Fruit fly (Drosophila melanogaster): ENCODE data around the gene CG31624.

The CG31624 gene

dm6 chr2L:21200275-21200674 is at the start of gene CG31624:
TSS of gene CG31624 (minus strand) at chr2L:21200375.
- TF ChIP-seq Ets21C (GFP tag; optimal IDR thresholded peaks at IDR 0.05) (no peak), pdm3 (GFP tag; optimal IDR thresholded peaks at IDR 0.05) (no peak), CG10669 (GFP tag; optimal IDR thresholded peaks at IDR 0.05) (no peak), dsx (GFP tag; optimal IDR thresholded peaks at IDR 0.05; ENCODE audit: poor library complexity, severe bottlenecking) (no peak), fd85E (GFP tag; optimal IDR thresholded peaks at IDR 0.05) (no peak), CG4318 (GFP tag; optimal IDR thresholded peaks at IDR 0.05) (no peak), Hr38 (GFP tag; optimal IDR thresholded peaks at IDR 0.05) (no peak), CG16779 (tag; optimal IDR thresholded peaks at IDR 0.05) (no peak), lz (GFP tag; optimal IDR thresholded peaks at IDR 0.05) (no peak), CG8119 (GFP tag; IDR thresholded peaks at IDR 0.05) (no peak), CG15336 (GFP tag; IDR thresholded peaks at IDR 0.05) (no peak), acj6 (GFP tag; optimal IDR thresholded peaks at IDR 0.05) (no peak), CG6792 (GFP tag; optimal IDR thresholded peaks at IDR 0.05) (no peak), CG11762 (GFP tag; optimal IDR thresholded peaks at IDR 0.05; ENCODE audit: insufficient read depth) (no peak), CG8632 (GFP tag; optimal IDR thresholded peaks at IDR 0.05) (no peak), esn (GFP tag; optimal IDR thresholded peaks at IDR 0.05) (no peak), Hr4 (GFP tag; optimal IDR thresholded peaks at IDR 0.05) (no peak), CG6854 (GFP tag; optimal IDR thresholded peaks at IDR 0.05) (no peak)

DNA sequence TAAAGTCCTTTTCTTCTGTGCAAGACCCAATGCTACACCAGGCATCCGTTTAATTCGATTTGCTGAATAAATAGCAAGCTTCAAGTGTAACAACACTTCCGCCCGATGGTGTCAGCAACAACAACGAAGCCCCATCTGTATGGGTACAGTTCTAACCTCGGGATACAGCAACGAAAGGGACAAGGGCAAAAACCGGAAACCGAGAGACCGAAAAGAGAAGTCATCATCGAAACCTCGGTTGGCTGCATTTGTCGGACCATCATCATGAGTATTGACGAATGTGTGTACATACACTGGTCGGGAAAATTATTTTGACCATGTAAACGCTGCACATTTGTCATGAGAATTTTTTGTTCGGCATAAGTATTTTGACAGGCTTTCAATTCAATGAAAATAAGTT is 48.7 kb upstream of the CG31624 start:
- no peak for TF ChIP-seq esn (GFP tag; optimal IDR thresholded peaks at IDR 0.05)
- no peak for TF ChIP-seq fd59A (GFP tag; optimal IDR thresholded peaks at IDR 0.05)
- no peak for TF ChIP-seq fd85E (GFP tag; optimal IDR thresholded peaks at IDR 0.05)
- TF ChIP-seq CG34406 (GFP tag; optimal IDR thresholded peaks at IDR 0.05): no peak
- no peak for TF ChIP-seq spab (GFP tag; optimal IDR thresholded peaks at IDR 0.05)
- no peak for TF ChIP-seq CG8319 (GFP tag; optimal IDR thresholded peaks at IDR 0.05)
- no peak for TF ChIP-seq Eip93F (GFP tag; optimal IDR thresholded peaks at IDR 0.05)
- no peak for TF ChIP-seq CG6808 (GFP tag; optimal IDR thresholded peaks at IDR 0.05)
- no peak for TF ChIP-seq CG9139 (GFP tag; optimal IDR thresholded peaks at IDR 0.05)
- no peak for TF ChIP-seq Met (GFP tag; optimal IDR thresholded peaks at IDR 0.05)
- no peak for TF ChIP-seq CG10631 (GFP tag; optimal IDR thresholded peaks at IDR 0.05)
- no peak for TF ChIP-seq CG6276 (GFP tag; optimal IDR thresholded peaks at IDR 0.05)
- TF ChIP-seq net (GFP tag; optimal IDR thresholded peaks at IDR 0.05): no peak
- no peak for TF ChIP-seq CG16779 (tag; optimal IDR thresholded peaks at IDR 0.05)
- TF ChIP-seq ss (GFP tag; optimal IDR thresholded peaks at IDR 0.05): no peak
- no peak for TF ChIP-seq CG32006 (GFP tag; optimal IDR thresholded peaks at IDR 0.05)
- no peak for TF ChIP-seq Ets96B (tag; optimal IDR thresholded peaks at IDR 0.05)

- peak in 1 of 2 experiments; percentile 6 for TF ChIP-seq ss (GFP tag; optimal IDR thresholded peaks at IDR 0.05)
- TF ChIP-seq CG6163 (GFP tag; IDR thresholded peaks at IDR 0.05): 0 out of 3 replicates have a peak, but pooled peaks have one; percentile 6
- peak; percentile 22 for TF ChIP-seq Eip78C (GFP tag)
- no peak for TF ChIP-seq cyc (GFP tag; optimal IDR thresholded peaks at IDR 0.05)
Measured at dm6 chr2L:21247967-21248366, 47.8 kb upstream of the CG31624 start.

dm6 chr2L:21246687-21247086 is 46.5 kb upstream of the CG31624 start:
- peak; percentile 37 for TF ChIP-seq CG4318 (GFP tag; optimal IDR thresholded peaks at IDR 0.05)
- no peak for TF ChIP-seq CG34406 (GFP tag; optimal IDR thresholded peaks at IDR 0.05)
- no peak for TF ChIP-seq fd59A (GFP tag; optimal IDR thresholded peaks at IDR 0.05)
- TF ChIP-seq OdsH (GFP tag; optimal IDR thresholded peaks at IDR 0.05): peak; percentile 44
- TF ChIP-seq Gug (GFP tag; IDR thresholded peaks at IDR 0.05): no peak
- TF ChIP-seq achi (GFP tag; optimal IDR thresholded peaks at IDR 0.05): peak; percentile 40
- TF ChIP-seq Eip78C (GFP tag): peak; percentile 71
- TF ChIP-seq Ets21C (GFP tag; optimal IDR thresholded peaks at IDR 0.05): no peak
- no peak for TF ChIP-seq Met (GFP tag; optimal IDR thresholded peaks at IDR 0.05)
- peak; percentile 83 for TF ChIP-seq CG32006 (GFP tag; optimal IDR thresholded peaks at IDR 0.05)
- TF ChIP-seq Eip93F (GFP tag; optimal IDR thresholded peaks at IDR 0.05): no peak
- TF ChIP-seq eg (GFP tag; IDR thresholded peaks at IDR 0.05): peak; percentile 77
- TF ChIP-seq CG11762 (GFP tag; optimal IDR thresholded peaks at IDR 0.05; ENCODE audit: insufficient read depth): no peak
- TF ChIP-seq Ets96B (tag; optimal IDR thresholded peaks at IDR 0.05): no peak
- no peak for TF ChIP-seq net (GFP tag; optimal IDR thresholded peaks at IDR 0.05)
- TF ChIP-seq CG1621 (tag; optimal IDR thresholded peaks at IDR 0.05): no peak
- TF ChIP-seq CG31627 (GFP tag; optimal IDR thresholded peaks at IDR 0.05): no peak
- TF ChIP-seq salr (GFP tag; optimal IDR thresholded peaks at IDR 0.05): peak in 1 of 2 experiments; percentile 51
- no peak for TF ChIP-seq CG10669 (GFP tag; optimal IDR thresholded peaks at IDR 0.05)
- no peak for TF ChIP-seq Sox15 (GFP tag; optimal IDR thresholded peaks at IDR 0.05)
- no peak for TF ChIP-seq Smox (GFP tag; optimal IDR thresholded peaks at IDR 0.05)
- TF ChIP-seq acj6 (GFP tag; optimal IDR thresholded peaks at IDR 0.05): no peak
- no peak for TF ChIP-seq ss (GFP tag; optimal IDR thresholded peaks at IDR 0.05)
- TF ChIP-seq CG3032 (tag; optimal IDR thresholded peaks at IDR 0.05): no peak
- peak; percentile 28 for TF ChIP-seq CG10631 (GFP tag; optimal IDR thresholded peaks at IDR 0.05)
